Fruit fly (Drosophila melanogaster): Measurements from ENCODE around the gene Brd7-9.

Brd7-9 gene

dm6 chr2L:7809699-7810088 is 27.0 kb downstream of the Brd7-9 start (continued):
- peak; percentile 91 for TF ChIP-seq sens (GFP tag)
- no peak for TF ChIP-seq CG3726 (GFP tag; IDR thresholded peaks at IDR 0.05)
- peak; percentile 36 for TF ChIP-seq YL-1 (GFP tag; optimal IDR thresholded peaks at IDR 0.05)
- no peak for TF ChIP-seq CG10462 (GFP tag; optimal IDR thresholded peaks at IDR 0.05)
- TF ChIP-seq CG6683 (GFP tag; optimal IDR thresholded peaks at IDR 0.05): no peak
- TF ChIP-seq inv (GFP tag; IDR thresholded peaks at IDR 0.05; ENCODE audit: partially characterized antibody): no peak
- no peak for TF ChIP-seq toy (GFP tag; IDR thresholded peaks at IDR 0.05)
- no peak for TF ChIP-seq CG7271 (tag; optimal IDR thresholded peaks at IDR 0.05)
- TF ChIP-seq CG8388 (GFP tag; optimal IDR thresholded peaks at IDR 0.05): no peak
- TF ChIP-seq Meics (GFP tag; optimal IDR thresholded peaks at IDR 0.05): peak; percentile 25
- TF ChIP-seq Rx (GFP tag; IDR thresholded peaks at IDR 0.05): no peak
- peak; percentile 63 for TF ChIP-seq CG7987 (GFP tag; optimal IDR thresholded peaks at IDR 0.05)
- TF ChIP-seq CG10274 (GFP tag; optimal IDR thresholded peaks at IDR 0.05): no peak
- TF ChIP-seq dmrt11E (tag; optimal IDR thresholded peaks at IDR 0.05): no peak
- peak; percentile 57 for TF ChIP-seq gro (GFP tag; optimal IDR thresholded peaks at IDR 0.05)
- peak; percentile 18 for TF ChIP-seq MESR4 (GFP tag; optimal IDR thresholded peaks at IDR 0.05)
- TF ChIP-seq dan (GFP tag; IDR thresholded peaks at IDR 0.05): no peak
- no peak for TF ChIP-seq Lpt (GFP tag; optimal IDR thresholded peaks at IDR 0.05)
- TF ChIP-seq CG4820 (GFP tag; optimal IDR thresholded peaks at IDR 0.05): no peak
- TF ChIP-seq dati (GFP tag; IDR thresholded peaks at IDR 0.05): no peak
- TF ChIP-seq gt (GFP tag; IDR thresholded peaks at IDR 0.05): no peak
- 0 out of 2 replicates have a peak, but pooled peaks have one; percentile 10 for TF ChIP-seq slbo (GFP tag; IDR thresholded peaks at IDR 0.05)
- peak; percentile 17; the same call in 1 of the 2 replicates for TF ChIP-seq unc-4 (GFP tag; IDR thresholded peaks at IDR 0.05; ENCODE audit: partially characterized antibody)
- no peak for TF ChIP-seq CG4730 (GFP tag; IDR thresholded peaks at IDR 0.05)
- TF ChIP-seq onecut (GFP tag; IDR thresholded peaks at IDR 0.05): peak; percentile 26; the same call in 1 of the 2 replicates
- no peak for TF ChIP-seq CTCF (GFP tag; optimal IDR thresholded peaks at IDR 0.05)
- TF ChIP-seq ash1 (GFP tag; optimal IDR thresholded peaks at IDR 0.05): peak; percentile 28
- TF ChIP-seq CG6272 (GFP tag; IDR thresholded peaks at IDR 0.05): no peak
- TF ChIP-seq CG14441 (GFP tag; IDR thresholded peaks at IDR 0.05): no peak
- no peak for TF ChIP-seq stwl (tag; optimal IDR thresholded peaks at IDR 0.05)
- peak; percentile 58 for TF ChIP-seq CG6813 (GFP tag; optimal IDR thresholded peaks at IDR 0.05)
- TF ChIP-seq CG8290 (GFP tag; optimal IDR thresholded peaks at IDR 0.05): no peak
- TF ChIP-seq CG8290 (tag; optimal IDR thresholded peaks at IDR 0.05): peak in 1 of 2 experiments; percentile 49
- no peak for TF ChIP-seq phol (tag; optimal IDR thresholded peaks at IDR 0.05)
- no peak for TF ChIP-seq Neu2 (GFP tag; optimal IDR thresholded peaks at IDR 0.05; ENCODE audit: borderline replicate concordance)
- TF ChIP-seq Oli (tag; optimal IDR thresholded peaks at IDR 0.05): no peak
- TF ChIP-seq CG12659 (GFP tag; optimal IDR thresholded peaks at IDR 0.05): peak; percentile 50
- TF ChIP-seq CG9876 (GFP tag; optimal IDR thresholded peaks at IDR 0.05): no peak
- no peak for TF ChIP-seq Hr51 (GFP tag; optimal IDR thresholded peaks at IDR 0.05)
- no peak for TF ChIP-seq Eip74EF (GFP tag; optimal IDR thresholded peaks at IDR 0.05)
- TF ChIP-seq Bteb2 (GFP tag; optimal IDR thresholded peaks at IDR 0.05): no peak
- peak; percentile 28 for TF ChIP-seq CG3281 (GFP tag; optimal IDR thresholded peaks at IDR 0.05)
- no peak for TF ChIP-seq twi (tag; optimal IDR thresholded peaks at IDR 0.05)
- TF ChIP-seq CG10209 (GFP tag; optimal IDR thresholded peaks at IDR 0.05): no peak
- no peak for TF ChIP-seq CG31441 (GFP tag; IDR thresholded peaks at IDR 0.05)
- TF ChIP-seq exex (tag; optimal IDR thresholded peaks at IDR 0.05): no peak
- TF ChIP-seq CG6689 (GFP tag; IDR thresholded peaks at IDR 0.05): no peak
- no peak for TF ChIP-seq az2 (GFP tag; optimal IDR thresholded peaks at IDR 0.05)
- peak; percentile 67 for TF ChIP-seq gfzf (GFP tag; optimal IDR thresholded peaks at IDR 0.05)
- TF ChIP-seq Myb (GFP tag; optimal IDR thresholded peaks at IDR 0.05): peak; percentile 39
- peak; percentile 32; the same call in 1 of the 3 replicates for TF ChIP-seq Opbp (GFP tag; IDR thresholded peaks at IDR 0.05; ENCODE audit: partially characterized antibody)
